Worm (Caenorhabditis elegans) whole organism, L3 larva: ENCODE measurements around the gene cls-2.

ENCODE experiments used
- egl-27 ChIP-seq: sonication (generic microtip); optimal IDR thresholded peaks from 4 replicates; lab custom pipeline; 2017; ENCODE audit warnings: missing biosample characterization, missing genetic modification reagents, missing genetic modification characterization
- elt-1 ChIP-seq: fragments of 150-350 bp; optimal IDR thresholded peaks from 2 replicates; lab custom pipeline; 2014; ENCODE audit warnings: missing biosample characterization, missing genetic modification characterization
- lin-15B ChIP-seq: fragments of 150-350 bp; optimal IDR thresholded peaks from 2 replicates; lab custom pipeline; 2014; ENCODE audit warnings: missing biosample characterization, missing genetic modification characterization
- mdl-1 ChIP-seq: fragments of 150-350 bp; optimal IDR thresholded peaks from 2 replicates; lab custom pipeline; 2014; ENCODE audit warnings: missing biosample characterization, missing genetic modification characterization
- nhr-28 ChIP-seq: fragments of 150-350 bp; optimal IDR thresholded peaks from 2 replicates; lab custom pipeline; 2014; ENCODE audit warnings: missing biosample characterization, missing genetic modification characterization
- zag-1 ChIP-seq: fragments of 150-350 bp; optimal IDR thresholded peaks from 2 replicates; lab custom pipeline; 2014; ENCODE audit warnings: missing biosample characterization, missing genetic modification characterization

- TF ChIP-seq elt-1 (tag; lab: Kevin White, UChicago) (no peak), lin-15B (tag; lab: Kevin White, UChicago) (no peak), nhr-28 (tag; lab: Kevin White, UChicago) (no peak), egl-27 (tag; lab: Kevin White, UChicago) (no peak), zag-1 (tag; lab: Kevin White, UChicago) (no peak), mdl-1 (tag; lab: Kevin White, UChicago) (no peak)
These were observed 19.8 kb upstream of the cls-2 start for ce11 chrIII:9035037-9035436.
